Fruit fly (Drosophila melanogaster): ENCODE results near the gene Sec3.

The Sec3 gene

dm6 chr3L:17465804-17466203 is 40.8 kb upstream of the Sec3 start, which contains the start of gene QIL1:
TSS of gene QIL1 (plus strand) at chr3L:17465945.
- no peak for TF ChIP-seq CG32264 (GFP tag; optimal IDR thresholded peaks at IDR 0.05)
- TF ChIP-seq Jra (GFP tag; optimal IDR thresholded peaks at IDR 0.05) = no peak
- TF ChIP-seq Hnf4 (GFP tag; optimal IDR thresholded peaks at IDR 0.05) = no peak
- TF ChIP-seq Dif (GFP tag; optimal IDR thresholded peaks at IDR 0.05; ENCODE audit: partially characterized antibody) = no peak
- no peak for TF ChIP-seq Hr78 (GFP tag; optimal IDR thresholded peaks at IDR 0.05)
- TF ChIP-seq Rel (GFP tag; optimal IDR thresholded peaks at IDR 0.05) = no peak
- no peak for TF ChIP-seq Rel (tag; optimal IDR thresholded peaks at IDR 0.05)
- no peak for TF ChIP-seq lola (GFP tag; optimal IDR thresholded peaks at IDR 0.05)
- TF ChIP-seq CG9705 (GFP tag; optimal IDR thresholded peaks at IDR 0.05) = no peak
- no peak for TF ChIP-seq ey (GFP tag; optimal IDR thresholded peaks at IDR 0.05)
- TF ChIP-seq brk (GFP tag; optimal IDR thresholded peaks at IDR 0.05) = no peak
- no peak for TF ChIP-seq tai (GFP tag; optimal IDR thresholded peaks at IDR 0.05)
- TF ChIP-seq N (GFP tag; optimal IDR thresholded peaks at IDR 0.05) = no peak
- no peak for TF ChIP-seq fru (GFP tag; optimal IDR thresholded peaks at IDR 0.05)
- TF ChIP-seq foxo (GFP tag; optimal IDR thresholded peaks at IDR 0.05) = no peak
- TF ChIP-seq usp (GFP tag; optimal IDR thresholded peaks at IDR 0.05) = no peak

DNA sequence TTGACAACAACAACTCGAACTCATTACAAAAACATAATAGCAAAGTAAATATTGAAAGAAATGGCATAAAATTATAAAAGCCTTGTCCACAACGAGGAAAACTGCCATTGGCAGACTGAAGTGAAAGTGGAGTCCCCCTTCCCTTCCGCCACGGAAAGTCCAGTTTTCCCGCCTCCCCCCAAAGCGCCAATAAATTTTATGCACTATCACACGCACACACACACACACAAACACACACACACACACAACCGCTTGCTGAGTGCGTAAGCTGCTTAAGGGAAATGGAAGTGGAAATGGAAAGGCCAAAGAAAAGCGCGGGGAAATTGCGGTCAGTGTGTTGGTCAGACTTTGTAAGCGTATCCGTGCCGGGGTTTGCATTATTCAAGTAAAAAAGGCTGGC is 37.5 kb upstream of the Sec3 start:
- TF ChIP-seq Dfd (GFP tag; optimal IDR thresholded peaks at IDR 0.05) (no peak), dmrt93B (GFP tag; optimal IDR thresholded peaks at IDR 0.05) (no peak), Hnf4 (GFP tag; optimal IDR thresholded peaks at IDR 0.05) (no peak), Hr78 (GFP tag; optimal IDR thresholded peaks at IDR 0.05) (no peak), Jra (GFP tag; optimal IDR thresholded peaks at IDR 0.05) (no peak), CG32264 (GFP tag; optimal IDR thresholded peaks at IDR 0.05) (no peak)

DNA sequence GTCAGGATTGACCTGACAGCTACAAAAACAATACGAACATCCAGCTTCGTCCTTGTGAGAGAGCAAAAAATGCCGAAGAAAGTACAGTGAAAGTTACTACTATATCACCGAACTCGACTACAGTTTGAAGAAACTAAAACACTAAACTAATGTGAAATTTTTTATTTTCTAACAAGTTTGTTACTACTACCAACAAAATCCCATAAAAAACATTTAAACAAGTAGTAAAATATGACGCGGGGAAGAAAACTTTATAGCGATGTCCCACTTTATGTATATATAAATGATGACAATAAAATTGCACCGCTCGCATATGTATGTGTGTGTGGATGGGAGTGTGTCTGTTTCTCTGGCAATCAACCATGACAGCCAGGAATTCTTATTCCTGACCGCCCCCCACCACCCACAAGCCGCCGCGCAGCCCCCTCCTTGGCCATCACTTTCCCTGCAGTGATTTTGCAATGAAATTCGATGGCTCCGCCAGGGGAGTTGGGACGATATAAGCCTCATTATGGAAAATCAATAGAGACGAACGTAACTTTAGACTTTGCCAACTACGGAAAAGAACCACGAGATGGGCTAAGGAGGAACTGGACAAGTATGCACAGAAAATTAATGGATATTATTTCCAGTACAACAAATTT is 36.5 kb upstream of the Sec3 start:
- TF ChIP-seq tai (GFP tag; optimal IDR thresholded peaks at IDR 0.05) = no peak
- no peak for TF ChIP-seq brk (GFP tag; optimal IDR thresholded peaks at IDR 0.05)
- no peak for TF ChIP-seq fru (GFP tag; optimal IDR thresholded peaks at IDR 0.05)
- no peak for TF ChIP-seq Rel (GFP tag; optimal IDR thresholded peaks at IDR 0.05)
- TF ChIP-seq Rel (tag; optimal IDR thresholded peaks at IDR 0.05) = no peak
- TF ChIP-seq br (GFP tag; optimal IDR thresholded peaks at IDR 0.05) = no peak
- TF ChIP-seq CG9705 (GFP tag; optimal IDR thresholded peaks at IDR 0.05) = no peak

DNA sequence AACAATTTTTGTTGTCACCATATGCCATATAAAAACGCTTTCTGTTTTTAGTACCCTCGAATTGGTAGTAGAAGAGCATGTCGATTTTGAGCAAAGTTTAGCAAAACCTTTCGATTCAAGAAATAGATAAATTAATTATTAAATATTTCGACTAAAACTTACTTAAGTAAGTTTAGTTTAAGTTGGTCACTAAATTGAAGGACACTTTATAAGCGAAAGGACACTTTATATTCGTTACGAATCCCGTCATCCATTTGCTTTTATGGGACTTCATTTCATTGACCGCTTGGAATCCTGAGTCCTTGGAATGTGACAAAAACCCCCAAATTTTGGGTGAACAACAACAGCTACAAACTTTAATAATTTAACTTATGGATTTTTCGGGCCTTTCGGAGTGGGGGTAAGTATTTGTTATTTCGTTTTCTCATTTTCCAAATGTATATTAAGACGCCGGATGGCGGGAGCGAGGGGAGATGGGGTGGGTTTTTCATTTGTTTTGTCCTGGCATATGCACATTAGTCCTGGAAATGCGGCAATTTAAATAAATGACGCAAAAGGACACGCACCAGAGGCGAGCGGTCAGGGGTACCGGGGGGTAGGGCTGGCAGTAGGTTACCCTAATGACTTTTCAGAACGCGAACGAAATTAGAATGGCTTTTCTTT is 34.0 kb upstream of the Sec3 start:
- TF ChIP-seq usp (GFP tag; optimal IDR thresholded peaks at IDR 0.05) = no peak
- TF ChIP-seq rgr (GFP tag; optimal IDR thresholded peaks at IDR 0.05) = no peak
- no peak for TF ChIP-seq CG32264 (GFP tag; optimal IDR thresholded peaks at IDR 0.05)
- TF ChIP-seq foxo (GFP tag; optimal IDR thresholded peaks at IDR 0.05) = no peak
- no peak for TF ChIP-seq sage (GFP tag; optimal IDR thresholded peaks at IDR 0.05)
- no peak for TF ChIP-seq brk (GFP tag; optimal IDR thresholded peaks at IDR 0.05)
- TF ChIP-seq CrebA (GFP tag; optimal IDR thresholded peaks at IDR 0.05; ENCODE audit: borderline replicate concordance) = no peak
- no peak for TF ChIP-seq GATAd (GFP tag; optimal IDR thresholded peaks at IDR 0.05)
- no peak for TF ChIP-seq N (GFP tag; optimal IDR thresholded peaks at IDR 0.05)
- TF ChIP-seq Jra (GFP tag; optimal IDR thresholded peaks at IDR 0.05) = no peak
- TF ChIP-seq Hr78 (GFP tag; optimal IDR thresholded peaks at IDR 0.05) = no peak
- no peak for TF ChIP-seq Vsx2 (GFP tag; optimal IDR thresholded peaks at IDR 0.05; ENCODE audit: partially characterized antibody)

DNA sequence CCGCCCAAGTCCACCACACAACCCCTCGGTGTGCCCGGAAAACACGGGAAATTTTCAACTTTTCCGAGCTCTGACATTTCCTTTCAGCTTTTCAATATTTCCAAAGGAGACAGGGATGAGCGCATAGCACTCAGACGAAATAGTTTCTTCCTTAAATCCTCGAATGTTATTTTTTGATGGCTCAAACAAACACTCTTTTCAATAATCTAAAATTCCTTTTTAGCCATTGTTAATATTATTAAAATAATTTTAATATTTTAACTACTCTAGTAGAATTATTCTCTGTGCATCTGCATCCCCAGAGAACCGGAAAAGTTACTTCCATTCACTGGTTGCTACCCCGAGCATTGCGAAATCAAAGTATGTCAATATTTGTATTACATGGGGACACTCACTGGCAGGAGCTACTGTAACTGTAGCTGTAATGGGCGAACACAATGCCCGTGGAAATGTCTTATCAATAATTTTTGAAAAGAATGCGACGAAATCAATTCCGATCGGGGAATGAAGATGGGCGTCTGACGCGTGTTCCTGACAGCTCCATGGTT is 32.8 kb upstream of the Sec3 start:
- TF ChIP-seq jim (GFP tag; optimal IDR thresholded peaks at IDR 0.05) = no peak
- no peak for TF ChIP-seq Hr78 (GFP tag; optimal IDR thresholded peaks at IDR 0.05)
- TF ChIP-seq lola (GFP tag; optimal IDR thresholded peaks at IDR 0.05) = no peak
- no peak for TF ChIP-seq Hnf4 (GFP tag; optimal IDR thresholded peaks at IDR 0.05)

- TF ChIP-seq Myc (optimal IDR thresholded peaks at IDR 0.05) (no peak), Jra (GFP tag; optimal IDR thresholded peaks at IDR 0.05) (no peak), Vsx2 (GFP tag; optimal IDR thresholded peaks at IDR 0.05; ENCODE audit: partially characterized antibody) (no peak), foxo (GFP tag; optimal IDR thresholded peaks at IDR 0.05) (no peak), GATAd (GFP tag; optimal IDR thresholded peaks at IDR 0.05) (no peak), HLH106 (tag; optimal IDR thresholded peaks at IDR 0.05) (no peak), sage (GFP tag; optimal IDR thresholded peaks at IDR 0.05) (no peak)
Measured at dm6 chr3L:17447881-17448280, 22.9 kb upstream of the Sec3 start.
